Worm (Caenorhabditis elegans) whole organism, L1 larva: Measurements from ENCODE around the gene ZK1055.2.
A peak's percentile ranks its signal among the peaks of the same experiment; 100 is the strongest.

ENCODE experiments used
- lsy-2 ChIP-seq, 2 experiments: fragments of 150-350 bp; optimal IDR thresholded peaks; 2 replicates each; lab custom pipeline; 2014; ENCODE audit warnings: missing biosample characterization in 2 of 2, missing genetic modification characterization in 2 of 2
- pqm-1 ChIP-seq: sonication (generic microtip); optimal IDR thresholded peaks from 3 replicates; lab custom pipeline; 2017; ENCODE audit warnings: missing biosample characterization, missing genetic modification characterization

- TF ChIP-seq pqm-1, result no peak
- TF ChIP-seq lsy-2 (tag; optimal IDR thresholded peaks at IDR 0.05; lab: Kevin White, UChicago), result peak in 1 of 2 experiments; percentile 14
Measured at ce11 chrV:6630769-6631168, 40.4 kb downstream of the ZK1055.2 start.
